Worm (Caenorhabditis elegans): ENCODE results near the gene Y55F3C.9.
A peak's percentile ranks its signal among the peaks of the same experiment; 100 is the strongest.

The Y55F3C.9 gene

DNA sequence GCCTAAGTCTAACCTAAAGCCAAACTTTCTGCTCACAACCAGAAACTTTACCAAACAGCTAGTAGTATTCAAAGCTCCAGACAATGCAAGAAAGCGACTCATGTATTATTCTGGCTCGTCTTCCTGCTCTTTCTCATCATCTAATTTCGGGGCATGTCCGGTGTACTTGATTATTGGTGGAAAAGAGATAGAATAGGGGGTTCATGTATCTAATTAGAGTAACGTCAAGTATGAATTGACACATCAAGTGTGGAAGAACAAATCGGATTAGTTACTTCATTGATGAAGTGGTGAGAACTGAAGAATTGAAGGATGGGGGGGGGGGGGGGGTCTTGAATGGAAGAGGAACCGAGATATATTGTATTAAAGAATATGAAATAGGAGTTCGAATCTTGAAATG, 12.6 kb downstream of the Y55F3C.9 start:
- TF ChIP-seq ets-5 (GFP tag; IDR thresholded peaks at IDR 0.05) (no peak), snpc-4 (tag; optimal IDR thresholded peaks at IDR 0.05) (no peak), hpl-2 (GFP tag; optimal IDR thresholded peaks at IDR 0.05) (no peak), isw-1 (GFP tag; IDR thresholded peaks at IDR 0.05) (no peak), xbp-1 (tag; optimal IDR thresholded peaks at IDR 0.05) (no peak), ztf-11 (tag; optimal IDR thresholded peaks at IDR 0.05) (no peak), unc-130 (tag; optimal IDR thresholded peaks at IDR 0.05) (no peak), egl-13 (tag; optimal IDR thresholded peaks at IDR 0.05) (no peak), irx-1 (tag; optimal IDR thresholded peaks at IDR 0.05) (no peak)

DNA sequence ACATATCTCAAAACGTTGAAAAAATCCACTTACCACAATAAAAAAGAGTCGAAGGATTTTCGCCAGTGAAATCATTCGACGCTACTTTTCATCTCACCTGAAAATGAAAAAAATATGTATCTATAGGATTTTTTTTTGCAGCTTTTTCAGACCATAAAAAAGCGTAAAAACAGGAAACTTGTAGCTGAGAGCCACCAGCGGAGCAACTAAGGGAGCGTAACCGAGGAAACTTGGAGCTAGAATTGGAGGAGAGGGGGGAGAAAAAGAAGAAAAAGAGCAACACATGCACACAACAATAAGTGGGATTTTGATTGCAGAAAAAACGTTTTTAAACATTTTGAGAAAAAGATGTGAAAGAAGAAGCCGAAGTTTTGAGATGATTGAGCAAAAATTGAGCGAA, 20.4 kb downstream of the Y55F3C.9 start, which contains the start of gene cutl-26:
Gene cutl-26, minus strand, starts transcription at position 101 of the 400 bp plus-strand sequence.
- TF ChIP-seq efl-1 (optimal IDR thresholded peaks at IDR 0.05) (no peak), efl-1 (GFP tag; optimal IDR thresholded peaks at IDR 0.05 in 1 of 2) (peak in 1 of 2 experiments; percentile 60), ceh-82 (tag; optimal IDR thresholded peaks at IDR 0.05) (no peak)

DNA sequence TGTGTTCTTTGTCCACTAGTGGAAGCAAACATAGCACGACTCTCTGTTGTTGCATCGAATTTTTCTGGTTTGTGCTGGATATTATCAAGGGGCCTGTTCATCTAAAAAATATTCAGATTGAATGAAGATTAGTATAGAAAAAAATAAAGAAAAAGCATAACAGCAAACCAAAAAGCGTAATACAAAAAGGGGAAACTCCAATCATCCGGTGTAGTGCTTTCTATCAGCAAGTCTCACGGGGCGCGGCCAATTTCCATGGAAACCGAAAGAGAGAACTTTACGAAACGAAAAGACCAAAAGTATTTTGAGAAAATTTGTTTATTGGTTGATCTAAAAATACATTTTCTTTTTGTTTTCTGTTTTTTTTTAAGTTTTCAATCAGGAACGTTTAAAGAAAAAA, 29.7 kb downstream of the Y55F3C.9 start, which contains the start of gene Y55F3C.17:
Gene Y55F3C.17, minus strand, starts transcription at position 101 of the 400 bp plus-strand sequence.
- no peak for TF ChIP-seq C34B4.2 (tag; optimal IDR thresholded peaks at IDR 0.05)
- no peak for TF ChIP-seq fkh-4 (tag; optimal IDR thresholded peaks at IDR 0.05; ENCODE audit: borderline replicate concordance)
- TF ChIP-seq hlh-4 (tag; optimal IDR thresholded peaks at IDR 0.05) = no peak
- no peak for TF ChIP-seq sup-37 (GFP tag; optimal IDR thresholded peaks at IDR 0.05)
- TF ChIP-seq nhr-77 (tag; optimal IDR thresholded peaks at IDR 0.05) = no peak
- TF ChIP-seq snpc-4 (tag; optimal IDR thresholded peaks at IDR 0.05) = no peak
- no peak for TF ChIP-seq ceh-8 (GFP tag; optimal IDR thresholded peaks at IDR 0.05)
- no peak for TF ChIP-seq unc-62 (GFP tag; optimal IDR thresholded peaks at IDR 0.05)
- TF ChIP-seq ztf-11 (tag; optimal IDR thresholded peaks at IDR 0.05) = no peak
- TF ChIP-seq ztf-4 (tag; optimal IDR thresholded peaks at IDR 0.05) = no peak
- no peak for TF ChIP-seq fkh-8 (tag; optimal IDR thresholded peaks at IDR 0.05)
- no peak for TF ChIP-seq C16A3.4 (tag; optimal IDR thresholded peaks at IDR 0.05)
- no peak for TF ChIP-seq ceh-88 (GFP tag; IDR thresholded peaks at IDR 0.05)
- no peak for TF ChIP-seq rnt-1 (tag; optimal IDR thresholded peaks at IDR 0.05)
- no peak for TF ChIP-seq pqm-1 (tag; optimal IDR thresholded peaks at IDR 0.05)

DNA sequence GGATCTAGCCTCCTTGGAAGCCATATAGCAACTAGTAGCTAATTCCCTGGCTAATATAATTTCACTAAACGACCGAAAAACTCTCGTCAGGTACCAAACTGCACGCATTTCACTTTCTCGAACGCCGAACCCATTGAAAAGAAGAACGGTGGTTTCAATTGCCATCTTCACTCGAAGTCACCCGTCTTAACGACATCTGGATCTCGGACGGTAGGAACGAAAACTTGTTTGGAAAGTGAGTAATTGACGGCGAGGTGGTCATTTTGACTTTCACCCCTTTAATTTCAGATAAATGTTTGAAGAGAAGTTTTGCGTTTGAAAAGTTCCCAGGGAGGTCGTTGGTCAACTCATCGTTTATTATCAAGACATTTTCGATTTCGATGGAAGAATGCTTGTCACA, 43.2 kb downstream of the Y55F3C.9 start:
- no peak for TF ChIP-seq C04F5.9 (tag; optimal IDR thresholded peaks at IDR 0.05)
- no peak for TF ChIP-seq aly-2 (tag; optimal IDR thresholded peaks at IDR 0.05)
- no peak for TF ChIP-seq unc-98 (GFP tag; IDR thresholded peaks at IDR 0.05)
- no peak for TF ChIP-seq fos-1 (tag; optimal IDR thresholded peaks at IDR 0.05)

DNA sequence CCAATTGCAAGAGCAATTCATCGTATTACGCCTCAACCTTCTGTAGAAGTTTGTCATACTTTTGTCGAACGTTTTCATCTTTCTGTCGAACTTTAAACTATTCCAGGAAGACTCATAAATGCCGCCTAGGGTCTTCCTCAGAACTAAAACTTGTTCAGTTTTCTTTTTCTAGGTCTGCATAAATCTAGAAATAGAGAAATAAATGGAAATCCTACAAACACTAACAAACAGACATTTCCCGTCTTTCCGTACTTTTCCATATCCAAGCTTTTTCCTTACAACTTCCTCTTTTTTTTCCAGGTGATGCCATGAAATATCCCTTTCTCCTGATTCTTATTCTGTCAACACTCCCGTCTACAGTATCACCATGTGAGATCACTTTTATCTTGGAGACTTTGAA, 43.8 kb downstream of the Y55F3C.9 start, which contains the start of gene cutl-28:
Gene cutl-28, plus strand, starts transcription at position 301 of the 400 bp plus-strand sequence.
- TF ChIP-seq ceh-8 (GFP tag; optimal IDR thresholded peaks at IDR 0.05) (no peak), nhr-85 (tag) (peak; percentile 2)

DNA sequence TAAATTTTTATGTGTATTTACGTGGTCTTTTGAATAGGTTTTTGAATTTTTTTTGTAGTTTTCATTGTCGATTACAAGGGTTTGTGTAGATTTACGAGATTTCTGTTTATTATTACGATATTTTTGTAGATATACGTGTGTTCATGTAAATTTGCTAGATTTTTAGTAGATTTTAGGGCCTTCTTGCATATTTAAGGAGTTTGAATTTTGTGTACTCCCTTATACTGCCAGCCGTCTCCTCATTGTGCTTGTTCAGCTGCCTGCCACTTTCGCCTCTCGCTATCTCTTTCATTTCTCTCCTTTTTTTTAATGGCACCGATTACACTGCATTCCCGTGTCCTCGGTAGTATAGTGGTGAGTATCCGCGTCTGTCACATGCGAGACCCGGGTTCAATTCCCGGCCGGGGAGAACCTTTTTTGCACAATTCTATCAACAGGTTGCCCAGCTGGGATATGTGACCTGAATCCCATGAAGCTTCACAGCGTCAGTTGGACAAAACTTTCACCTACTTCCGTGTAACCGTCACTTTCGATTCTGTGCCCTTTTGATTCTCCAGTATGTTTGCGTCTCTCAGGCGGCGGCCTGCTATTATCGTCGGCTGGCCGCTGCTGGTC, 45.2 kb downstream of the Y55F3C.9 start:
- TF ChIP-seq nhr-90 (tag; optimal IDR thresholded peaks at IDR 0.05; ENCODE audit: poor library complexity) (peak; percentile 74), ztf-11 (tag; optimal IDR thresholded peaks at IDR 0.05) (no peak), unc-98 (GFP tag; IDR thresholded peaks at IDR 0.05) (no peak), nhr-28 (tag; optimal IDR thresholded peaks at IDR 0.05) (no peak), nhr-11 (tag; optimal IDR thresholded peaks at IDR 0.05) (no peak), nhr-77 (tag; optimal IDR thresholded peaks at IDR 0.05) (peak; percentile 35), nhr-85 (tag) (peak; percentile 70), nhr-12 (tag; optimal IDR thresholded peaks at IDR 0.05) (no peak), zag-1 (tag; optimal IDR thresholded peaks at IDR 0.05) (no peak), ceh-8 (GFP tag; optimal IDR thresholded peaks at IDR 0.05) (no peak), zip-4 (GFP tag; optimal IDR thresholded peaks at IDR 0.05) (no peak), lin-39 (tag; optimal IDR thresholded peaks at IDR 0.05) (no peak), lin-15B (tag; optimal IDR thresholded peaks at IDR 0.05) (no peak), tbx-2 (tag; optimal IDR thresholded peaks at IDR 0.05) (peak; percentile 46), swsn-7 (tag; optimal IDR thresholded peaks at IDR 0.05) (peak; percentile 60), xbp-1 (tag; optimal IDR thresholded peaks at IDR 0.05) (peak; percentile 22), snpc-4 (tag; optimal IDR thresholded peaks at IDR 0.05) (peak; percentile 54), elt-3 (tag; optimal IDR thresholded peaks at IDR 0.05) (peak in 1 of 6 experiments; percentile 55), skn-1 (tag; optimal IDR thresholded peaks at IDR 0.05) (peak; percentile 46), rnt-1 (tag; optimal IDR thresholded peaks at IDR 0.05) (peak; percentile 69), nhr-20 (tag; optimal IDR thresholded peaks at IDR 0.05) (no peak)

Measured in whole organism, L1 larva.